Worm (Caenorhabditis elegans): ENCODE measurements around the gene F52E1.3.
A peak's percentile ranks its signal among the peaks of the same experiment; 100 is the strongest.

F52E1.3 gene

DNA sequence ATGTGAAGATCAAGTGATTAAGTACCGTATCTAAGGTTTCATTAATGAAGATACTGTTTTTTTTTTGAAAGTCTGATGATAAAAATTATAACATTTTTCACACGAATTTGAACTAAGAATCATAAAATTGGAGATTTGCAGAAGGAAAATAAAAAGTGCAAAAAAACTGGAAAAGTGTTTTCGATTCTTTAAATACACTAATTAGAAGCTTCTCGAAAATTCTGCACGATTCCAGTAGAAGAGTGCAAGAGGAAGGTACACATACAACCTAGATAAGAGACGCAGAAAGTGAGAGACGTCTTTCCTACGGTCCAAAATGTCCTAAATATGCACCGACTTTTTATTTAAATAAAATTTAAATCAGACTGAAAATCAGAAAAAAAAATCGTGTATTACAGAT, 31.6 kb downstream of the F52E1.3 start:
- TF ChIP-seq fos-1 (tag; optimal IDR thresholded peaks at IDR 0.05) = no peak
- peak; percentile 14 for TF ChIP-seq pha-4 (tag; optimal IDR thresholded peaks at IDR 0.05)
- no peak for TF ChIP-seq nhr-25 (tag; optimal IDR thresholded peaks at IDR 0.05)
- TF ChIP-seq nfya-1 (tag; optimal IDR thresholded peaks at IDR 0.05; ENCODE audit: insufficient read depth) = peak; percentile 37

DNA sequence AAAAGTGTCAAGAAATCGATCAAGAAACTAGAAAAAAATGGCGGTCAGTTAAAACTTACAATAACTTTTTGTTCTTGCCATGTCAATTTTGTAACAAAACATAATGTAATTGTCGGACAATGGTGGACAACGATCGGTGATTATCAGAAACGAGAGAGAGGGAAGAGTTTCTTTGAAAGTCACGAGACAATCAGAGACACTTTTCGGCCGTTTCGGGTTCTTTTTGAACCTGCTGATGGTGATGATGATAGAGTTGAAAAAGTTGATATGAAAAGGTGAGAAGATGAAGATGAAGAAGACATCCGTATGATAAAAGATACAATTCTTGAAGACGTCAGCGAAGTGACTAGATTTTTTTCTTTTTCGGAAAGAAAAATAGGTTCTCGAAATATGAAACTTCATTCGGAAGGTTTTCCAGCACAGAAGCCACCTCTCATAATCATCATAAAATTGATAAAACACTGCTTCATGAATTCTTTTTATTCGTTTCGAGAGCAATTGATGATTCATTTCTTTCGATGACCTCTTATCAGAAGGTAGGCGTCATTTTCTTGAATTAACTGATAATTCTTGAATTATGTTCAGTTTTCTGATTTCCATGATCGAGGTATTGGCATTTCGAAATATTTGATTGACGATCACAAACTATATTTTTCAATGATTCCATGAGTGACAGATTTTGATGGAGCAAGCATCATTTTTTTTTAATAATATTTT, 32.3 kb downstream of the F52E1.3 start:
- peak; percentile 55 for TF ChIP-seq nhr-43 (tag; optimal IDR thresholded peaks at IDR 0.05; ENCODE audit: poor library complexity, severe bottlenecking)
- TF ChIP-seq nhr-23 (tag; optimal IDR thresholded peaks at IDR 0.05) = peak; percentile 37
- no peak for TF ChIP-seq lin-15B (tag; optimal IDR thresholded peaks at IDR 0.05)
- peak; percentile 75 for TF ChIP-seq elt-2 (tag; optimal IDR thresholded peaks at IDR 0.05)
- peak; percentile 3 for TF ChIP-seq nhr-25 (tag; optimal IDR thresholded peaks at IDR 0.05)
- TF ChIP-seq fkh-10 (GFP tag; optimal IDR thresholded peaks at IDR 0.05) = no peak
- peak; percentile 7 for TF ChIP-seq jun-1 (tag; optimal IDR thresholded peaks at IDR 0.05)
- TF ChIP-seq pqm-1 (tag; optimal IDR thresholded peaks at IDR 0.05) = peak; percentile 23

DNA sequence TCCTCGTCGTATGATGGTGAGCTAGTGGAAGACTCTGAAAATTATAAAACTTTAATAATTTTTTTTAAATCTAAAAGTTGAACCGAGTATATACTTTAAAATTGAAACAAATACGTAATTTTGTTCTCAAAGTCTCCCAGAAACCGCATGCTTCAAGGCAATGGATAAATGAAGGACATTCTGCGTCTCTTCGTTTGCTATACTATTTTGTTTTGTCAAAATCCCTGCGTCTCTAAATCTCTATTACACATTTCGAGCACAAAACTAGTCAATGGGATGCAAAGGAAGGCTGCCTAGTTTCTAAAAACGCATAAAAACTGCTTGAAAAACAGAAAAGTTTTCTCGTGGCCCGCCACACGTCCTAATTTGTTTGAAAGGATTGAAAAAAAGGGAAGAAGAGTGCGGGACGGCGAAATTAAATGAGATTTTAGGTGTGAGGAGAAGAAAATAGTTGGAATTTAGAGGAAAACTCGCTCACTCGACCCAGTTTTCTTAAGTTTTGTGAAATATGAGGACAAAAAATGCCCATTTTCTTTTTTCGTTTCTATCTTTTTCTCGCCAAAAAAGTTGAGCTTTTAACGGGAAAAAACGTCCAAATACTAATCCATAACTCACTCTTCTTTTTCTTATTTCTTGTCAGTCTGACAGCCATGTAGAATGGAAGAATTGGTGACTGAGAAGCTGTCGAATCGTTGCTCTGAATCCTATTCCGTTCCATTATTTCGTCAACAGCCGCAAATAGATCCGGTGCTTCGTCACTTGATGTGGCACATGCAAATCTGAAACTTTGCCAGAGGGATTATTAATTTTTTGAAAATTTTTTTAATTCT, 34.2 kb downstream of the F52E1.3 start:
- TF ChIP-seq hmg-11 (tag; optimal IDR thresholded peaks at IDR 0.05) = peak; percentile 54
- no peak for TF ChIP-seq tbx-2 (tag; optimal IDR thresholded peaks at IDR 0.05)
- peak; percentile 44 for TF ChIP-seq nfya-1 (tag; optimal IDR thresholded peaks at IDR 0.05; ENCODE audit: insufficient read depth)
- TF ChIP-seq egl-5 (tag; optimal IDR thresholded peaks at IDR 0.05) = peak; percentile 54

DNA sequence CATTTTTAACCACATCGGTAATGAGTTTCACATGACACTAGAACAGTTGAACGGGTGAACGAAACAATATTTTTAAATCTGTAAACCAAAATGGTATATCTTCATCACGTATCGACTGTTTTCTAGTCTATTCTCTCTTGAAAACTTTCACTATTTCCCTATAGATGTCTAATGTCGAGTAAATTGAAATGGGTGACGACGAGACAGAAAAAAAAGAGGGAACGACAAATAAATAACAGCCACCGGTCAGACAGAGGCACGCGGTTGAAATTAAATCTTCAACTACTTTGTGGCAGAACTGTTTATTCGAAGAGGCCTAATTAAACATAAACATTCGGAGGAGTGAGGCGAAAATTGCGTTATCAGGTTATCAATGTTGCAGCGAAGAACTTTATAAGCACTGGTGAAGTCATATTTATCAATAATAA, 39.8 kb downstream of the F52E1.3 start:
- TF ChIP-seq nhr-23 (tag; optimal IDR thresholded peaks at IDR 0.05) (peak; percentile 1), hmg-11 (tag; optimal IDR thresholded peaks at IDR 0.05) (no peak), ceh-82 (tag; optimal IDR thresholded peaks at IDR 0.05) (no peak), nhr-76 (tag; optimal IDR thresholded peaks at IDR 0.05) (no peak), skn-1 (tag; optimal IDR thresholded peaks at IDR 0.05) (no peak), lin-15B (tag; optimal IDR thresholded peaks at IDR 0.05) (no peak), nhr-25 (tag; optimal IDR thresholded peaks at IDR 0.05) (peak; percentile 23), ztf-11 (tag; optimal IDR thresholded peaks at IDR 0.05) (no peak), nhr-28 (tag; optimal IDR thresholded peaks at IDR 0.05) (no peak), elt-3 (tag; optimal IDR thresholded peaks at IDR 0.05) (no peak), ceh-28 (tag; optimal IDR thresholded peaks at IDR 0.05) (no peak), nhr-11 (tag; optimal IDR thresholded peaks at IDR 0.05) (no peak), pqm-1 (tag; optimal IDR thresholded peaks at IDR 0.05) (peak; percentile 50), lin-39 (tag; optimal IDR thresholded peaks at IDR 0.05) (no peak), elt-2 (tag; optimal IDR thresholded peaks at IDR 0.05) (peak; percentile 83), tbx-2 (tag; optimal IDR thresholded peaks at IDR 0.05) (no peak), pha-4 (tag; optimal IDR thresholded peaks at IDR 0.05) (peak; percentile 69)

DNA sequence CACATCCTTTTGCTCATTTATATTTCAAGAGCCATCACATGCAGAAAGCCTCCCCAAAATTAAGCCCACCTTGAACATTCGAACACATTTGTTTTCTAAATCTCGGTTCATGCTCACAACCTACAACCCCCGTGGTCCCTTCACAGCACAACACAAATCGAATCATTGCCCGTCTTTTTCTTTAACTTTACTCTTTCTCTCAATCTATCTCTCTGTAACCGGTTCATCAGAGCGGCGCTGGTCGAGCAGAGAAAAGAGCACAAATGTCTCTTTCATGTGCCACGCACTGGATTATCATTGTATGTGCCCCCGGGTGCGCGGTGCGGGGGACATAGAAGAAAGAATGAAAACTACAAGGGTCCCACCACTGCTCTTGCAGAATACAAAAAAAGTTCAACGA, 40.7 kb downstream of the F52E1.3 start:
- TF ChIP-seq ZK546.5 (tag; optimal IDR thresholded peaks at IDR 0.05) (no peak), unc-62 (GFP tag; optimal IDR thresholded peaks at IDR 0.05) (no peak), fkh-10 (GFP tag; optimal IDR thresholded peaks at IDR 0.05) (peak; percentile 25), nhr-67 (tag; optimal IDR thresholded peaks at IDR 0.05) (no peak), nhr-28 (tag; optimal IDR thresholded peaks at IDR 0.05) (no peak), R02D3.7 (tag; optimal IDR thresholded peaks at IDR 0.05) (no peak), fkh-2 (tag; optimal IDR thresholded peaks at IDR 0.05) (no peak)

DNA sequence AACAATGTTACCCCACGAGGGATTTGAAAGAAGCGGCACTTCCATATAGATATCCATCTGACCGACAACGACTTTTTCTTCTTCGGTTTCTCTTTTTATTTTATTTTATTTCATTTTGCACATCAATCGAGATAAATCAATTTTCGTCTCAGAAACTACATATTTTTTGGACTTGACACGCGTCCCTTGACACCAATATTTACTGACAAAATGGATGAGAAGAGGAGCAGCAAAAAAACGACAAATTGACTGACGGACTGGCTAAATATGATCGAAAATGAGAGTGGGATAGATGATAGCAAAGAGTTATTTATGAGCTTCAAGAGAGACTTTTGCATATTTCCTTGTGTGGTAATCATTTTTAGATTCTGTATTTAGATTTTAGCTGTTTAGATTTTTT, 42.8 kb downstream of the F52E1.3 start:
- no peak for TF ChIP-seq fos-1 (tag; optimal IDR thresholded peaks at IDR 0.05)
- TF ChIP-seq mdl-1 (tag; optimal IDR thresholded peaks at IDR 0.05) = no peak
- peak; percentile 49 for TF ChIP-seq elt-1 (tag; optimal IDR thresholded peaks at IDR 0.05)
- peak; percentile 12 for TF ChIP-seq unc-62 (GFP tag; optimal IDR thresholded peaks at IDR 0.05)
